Worm (Caenorhabditis elegans) whole organism, late embryonic: Measurements from ENCODE around the gene T04C12.1.
A peak's percentile ranks its signal among the peaks of the same experiment; 100 is the strongest.

Experiments used
- C08G9.2 ChIP-seq: sonication (generic microtip); optimal IDR thresholded peaks from 2 replicates; lab custom pipeline; 2016; ENCODE audit warnings: mild to moderate bottlenecking, missing genetic modification characterization, moderate library complexity, missing compliant biosample characterization
- F13H6.1 ChIP-seq: sonication (generic microtip); optimal IDR thresholded peaks from 2 replicates; lab custom pipeline; 2016; ENCODE audit warnings: missing genetic modification characterization, missing compliant biosample characterization
- K02D7.2 ChIP-seq: sonication (generic microtip); optimal IDR thresholded peaks from 2 replicates; lab custom pipeline; 2017; ENCODE audit warnings: mild to moderate bottlenecking, missing genetic modification characterization, missing compliant biosample characterization
- K09A11.1 ChIP-seq: sonication (generic microtip); optimal IDR thresholded peaks from 2 replicates; lab custom pipeline; 2017; ENCODE audit warnings: antibody characterized with exemption, mild to moderate bottlenecking, missing genetic modification characterization, missing compliant biosample characterization; ENCODE audit not compliant: insufficient read depth
- ahr-1 ChIP-seq: sonication (generic microtip); optimal IDR thresholded peaks from 2 replicates; lab custom pipeline; 2016; ENCODE audit warnings: missing genetic modification characterization, missing compliant biosample characterization
- ama-1 ChIP-seq: fragments of 150-350 bp; optimal IDR thresholded peaks from 2 replicates; lab custom pipeline; 2014
- ceh-14 ChIP-seq: sonication (generic microtip); optimal IDR thresholded peaks from 2 replicates; lab custom pipeline; 2016; ENCODE audit warnings: missing genotype, missing genetic modification characterization, missing compliant biosample characterization
- ceh-18 ChIP-seq: sonication (generic microtip); optimal IDR thresholded peaks from 2 replicates; lab custom pipeline; 2016; ENCODE audit warnings: missing genetic modification characterization, missing compliant biosample characterization
- ceh-19 ChIP-seq: fragments of 200-800 bp; sonication (Bioruptor generic); optimal IDR thresholded peaks from 2 replicates; lab custom pipeline; 2018; ENCODE audit warnings: mild to moderate bottlenecking, missing genetic modification characterization, missing compliant biosample characterization
- ceh-24 ChIP-seq: sonication (generic microtip); optimal IDR thresholded peaks from 2 replicates; lab custom pipeline; 2016; ENCODE audit warnings: mild to moderate bottlenecking, missing genetic modification characterization, missing compliant biosample characterization
- ceh-30 ChIP-seq: fragments of 150-350 bp; optimal IDR thresholded peaks from 2 replicates; lab custom pipeline; 2014; ENCODE audit warnings: missing biosample characterization, missing genetic modification characterization
- ceh-31 ChIP-seq: sonication (generic microtip); optimal IDR thresholded peaks from 2 replicates; lab custom pipeline; 2016; ENCODE audit warnings: missing genetic modification characterization, missing compliant biosample characterization
- ceh-34 ChIP-seq: sonication (generic microtip); optimal IDR thresholded peaks from 2 replicates; lab custom pipeline; 2016; ENCODE audit warnings: mild to moderate bottlenecking, missing genetic modification characterization, missing compliant biosample characterization
- ceh-48 ChIP-seq: sonication (generic microtip); optimal IDR thresholded peaks from 2 replicates; lab custom pipeline; 2016; ENCODE audit warnings: missing genetic modification characterization, inconsistent platforms, missing compliant biosample characterization
- dve-1 ChIP-seq: sonication (generic microtip); optimal IDR thresholded peaks from 2 replicates; lab custom pipeline; 2017; ENCODE audit warnings: antibody characterized with exemption, mild to moderate bottlenecking, missing genetic modification characterization, missing compliant biosample characterization
- elt-2 ChIP-seq: sonication (generic microtip); optimal IDR thresholded peaks from 2 replicates; lab custom pipeline; 2016; ENCODE audit warnings: missing genetic modification reagents, missing genetic modification characterization, missing compliant biosample characterization
- elt-4 ChIP-seq: sonication (generic microtip); optimal IDR thresholded peaks from 2 replicates; lab custom pipeline; 2016; ENCODE audit warnings: missing genetic modification characterization, missing compliant biosample characterization
- ets-4 ChIP-seq: sonication (generic microtip); optimal IDR thresholded peaks from 2 replicates; lab custom pipeline; 2016; ENCODE audit warnings: missing genetic modification characterization, missing compliant biosample characterization
- fax-1 ChIP-seq: sonication (generic microtip); optimal IDR thresholded peaks from 2 replicates; lab custom pipeline; 2016; ENCODE audit warnings: missing genotype, missing genetic modification characterization, missing compliant biosample characterization
- fkh-6 ChIP-seq: sonication (generic microtip); optimal IDR thresholded peaks from 2 replicates; lab custom pipeline; 2016; ENCODE audit warnings: missing genetic modification characterization, missing compliant biosample characterization
- gmeb-2 ChIP-seq: sonication (generic microtip); optimal IDR thresholded peaks from 2 replicates; lab custom pipeline; 2016; ENCODE audit warnings: missing genetic modification characterization, inconsistent platforms, missing compliant biosample characterization
- hlh-15 ChIP-seq: sonication (generic microtip); optimal IDR thresholded peaks from 2 replicates; lab custom pipeline; 2016; ENCODE audit warnings: missing genetic modification characterization, missing compliant biosample characterization
- hlh-30 ChIP-seq: sonication (generic microtip); optimal IDR thresholded peaks from 2 replicates; lab custom pipeline; 2017; ENCODE audit warnings: antibody characterized with exemption, missing genetic modification characterization, missing compliant biosample characterization; ENCODE audit not compliant: insufficient read depth
- hlh-6 ChIP-seq: sonication (generic microtip); optimal IDR thresholded peaks from 2 replicates; lab custom pipeline; 2016; ENCODE audit warnings: missing genotype, missing genetic modification characterization, missing compliant biosample characterization
- lim-6 ChIP-seq: sonication (generic microtip); optimal IDR thresholded peaks from 2 replicates; lab custom pipeline; 2016; ENCODE audit warnings: missing genetic modification characterization, missing compliant biosample characterization
- lin-11 ChIP-seq: fragments of 200-800 bp; sonication (Bioruptor generic); optimal IDR thresholded peaks from 2 replicates; lab custom pipeline; 2018; ENCODE audit warnings: mild to moderate bottlenecking, missing genetic modification characterization, missing compliant biosample characterization
- madf-2 ChIP-seq: sonication (generic microtip); optimal IDR thresholded peaks from 2 replicates; lab custom pipeline; 2017; ENCODE audit warnings: missing genetic modification characterization, missing compliant biosample characterization
- nhr-11 ChIP-seq: fragments of 150-350 bp; optimal IDR thresholded peaks from 2 replicates; lab custom pipeline; 2014; ENCODE audit warnings: missing biosample characterization, missing genetic modification characterization
- nhr-232 ChIP-seq: sonication (generic microtip); optimal IDR thresholded peaks from 2 replicates; lab custom pipeline; 2016; ENCODE audit warnings: missing genetic modification characterization, missing compliant biosample characterization
- pat-9 ChIP-seq: fragments of 200-800 bp; sonication (Bioruptor generic); optimal IDR thresholded peaks from 2 replicates; lab custom pipeline; 2018; ENCODE audit warnings: mild to moderate bottlenecking, missing genetic modification characterization, moderate library complexity, missing compliant biosample characterization
- pax-1 ChIP-seq: fragments of 150-350 bp; optimal IDR thresholded peaks from 2 replicates; lab custom pipeline; 2014; ENCODE audit warnings: missing biosample characterization, missing genetic modification characterization
- pha-2 ChIP-seq: sonication (generic microtip); optimal IDR thresholded peaks from 2 replicates; lab custom pipeline; 2017; ENCODE audit warnings: mild to moderate bottlenecking, missing genetic modification characterization, missing compliant biosample characterization
- pha-4 ChIP-seq: fragments of 150-350 bp; optimal IDR thresholded peaks from 2 replicates; lab custom pipeline; 2018; ENCODE audit warnings: missing biosample characterization, missing genetic modification reagents, missing genetic modification characterization
- pqm-1 ChIP-seq: sonication (generic microtip); optimal IDR thresholded peaks from 2 replicates; lab custom pipeline; 2016; ENCODE audit warnings: missing genetic modification characterization, missing compliant biosample characterization
- pros-1 ChIP-seq: fragments of 150-350 bp; optimal IDR thresholded peaks from 2 replicates; lab custom pipeline; 2014; ENCODE audit warnings: missing biosample characterization, missing genetic modification reagents, missing genetic modification characterization
- rnt-1 ChIP-seq: sonication (generic microtip); optimal IDR thresholded peaks from 2 replicates; lab custom pipeline; 2016; ENCODE audit warnings: missing genetic modification characterization, missing compliant biosample characterization
- sdc-2 ChIP-seq: sonication (generic microtip); optimal IDR thresholded peaks from 2 replicates; lab custom pipeline; 2016; ENCODE audit warnings: missing genotype, missing genetic modification characterization, missing compliant biosample characterization
- sox-2 ChIP-seq: fragments of 200-800 bp; sonication (Bioruptor generic); IDR thresholded peaks from 2 replicates; pipeline ENCODE4 v1.3.6; 2022; ENCODE audit warnings: missing genetic modification reagents, missing genetic modification characterization, missing compliant biosample characterization
- sox-4 ChIP-seq: sonication (generic microtip); optimal IDR thresholded peaks from 2 replicates; lab custom pipeline; 2017; ENCODE audit warnings: mild to moderate bottlenecking, missing genetic modification characterization, inconsistent platforms, missing compliant biosample characterization
- syd-9 ChIP-seq: sonication (generic microtip); optimal IDR thresholded peaks from 2 replicates; lab custom pipeline; 2016; ENCODE audit warnings: mild to moderate bottlenecking, missing genetic modification characterization, moderate library complexity, missing compliant biosample characterization
- tbx-7 ChIP-seq: sonication (generic microtip); optimal IDR thresholded peaks from 2 replicates; lab custom pipeline; 2016; ENCODE audit warnings: missing genotype, missing genetic modification characterization, missing compliant biosample characterization
- ttx-3 ChIP-seq: sonication (generic microtip); optimal IDR thresholded peaks from 2 replicates; lab custom pipeline; 2016; ENCODE audit warnings: missing genetic modification reagents, missing genetic modification characterization, missing compliant biosample characterization
- unc-3 ChIP-seq, 2 experiments: fragments of 200-800 bp in 1 of 2; sonication (Bioruptor generic) in 1 of 2; sonication (generic microtip) in 1 of 2; conservative IDR thresholded peaks in 1 of 2; optimal IDR thresholded peaks in 1 of 2; 2 replicates each; pipeline versions ENCODE4 v1.3.6 to Lab custom; 2016 to 2022; ENCODE audit warnings: missing compliant biosample characterization in 2 of 2, missing genetic modification characterization in 2 of 2, missing genetic modification reagents in 1 of 2
- unc-42 ChIP-seq: sonication (generic microtip); optimal IDR thresholded peaks from 2 replicates; lab custom pipeline; 2016; ENCODE audit warnings: missing genotype, missing genetic modification characterization, missing compliant biosample characterization
- unc-55 ChIP-seq: sonication (generic microtip); optimal IDR thresholded peaks from 2 replicates; lab custom pipeline; 2017; ENCODE audit warnings: missing biosample characterization, missing genetic modification reagents, missing genetic modification characterization
- zip-5 ChIP-seq: sonication (generic microtip); optimal IDR thresholded peaks from 2 replicates; lab custom pipeline; 2016; ENCODE audit warnings: missing genetic modification characterization, missing compliant biosample characterization
- ztf-16 ChIP-seq: sonication (generic microtip); optimal IDR thresholded peaks from 2 replicates; lab custom pipeline; 2017; ENCODE audit warnings: missing genetic modification characterization, missing compliant biosample characterization

The T04C12.1 gene

ce11 chrV:11034748-11035147, 24.3 kb downstream of the T04C12.1 start, which contains the start of gene pptr-2:
Gene pptr-2 (minus strand): TSS chrV:11034931.
- TF ChIP-seq zip-5 (tag; lab: Kevin White, UChicago), result no peak
- TF ChIP-seq unc-55 (GFP tag; lab: Kevin White, UChicago), result peak; percentile 92
- peak; percentile 32 for TF ChIP-seq rnt-1
- no peak for TF ChIP-seq sox-2 (GFP tag; lab: Robert Waterston, UW)

ce11 chrV:11033241-11033640, 25.8 kb downstream of the T04C12.1 start:
- TF ChIP-seq ceh-14 (tag; lab: Kevin White, UChicago) (no peak), hlh-6 (tag; lab: Kevin White, UChicago) (no peak), fax-1 (no peak), K09A11.1 (no peak), F13H6.1 (tag; lab: Kevin White, UChicago) (no peak), lin-11 (tag; lab: Kevin White, UChicago) (no peak), rnt-1 (no peak), zip-5 (tag; lab: Kevin White, UChicago) (no peak), madf-2 (tag; lab: Kevin White, UChicago) (no peak), hlh-15 (tag; lab: Kevin White, UChicago) (no peak), dve-1 (tag; lab: Kevin White, UChicago) (no peak), gmeb-2 (no peak), ztf-16 (tag; lab: Kevin White, UChicago) (no peak), ets-4 (no peak), nhr-11 (no peak), pqm-1 (tag; lab: Kevin White, UChicago) (no peak), pha-2 (tag; lab: Kevin White, UChicago) (no peak)

- TF ChIP-seq ceh-14 (tag; lab: Kevin White, UChicago) (no peak), C08G9.2 (tag; lab: Kevin White, UChicago) (no peak), pha-4 (tag; lab: Kevin White, UChicago) (no peak), ceh-18 (tag; lab: Kevin White, UChicago) (no peak), ceh-19 (GFP tag; lab: Kevin White, UChicago) (no peak), unc-3 (GFP tag; conservative IDR thresholded peaks at IDR 0.05; lab: Robert Waterston, UW) (no peak), unc-3 (tag; optimal IDR thresholded peaks at IDR 0.05; lab: Kevin White, UChicago) (no peak), elt-4 (tag; lab: Kevin White, UChicago) (no peak), sox-4 (tag; lab: Kevin White, UChicago) (no peak), ceh-34 (tag; lab: Kevin White, UChicago) (no peak), pat-9 (tag; lab: Kevin White, UChicago) (no peak), sdc-2 (tag; lab: Kevin White, UChicago) (no peak)
Observed at ce11 chrV:11030675-11031074, 28.4 kb downstream of the T04C12.1 start.

ce11 chrV:11029309-11029708, 29.8 kb downstream of the T04C12.1 start:
- TF ChIP-seq nhr-232 (tag; lab: Kevin White, UChicago), result no peak
- peak; percentile 12 for TF ChIP-seq lim-6 (tag; lab: Kevin White, UChicago)
- TF ChIP-seq nhr-11, result no peak
- TF ChIP-seq ceh-30, result no peak
- TF ChIP-seq ama-1 (lab: Kevin White, UChicago), result no peak
- TF ChIP-seq ceh-31 (tag; lab: Kevin White, UChicago), result peak; percentile 94
- TF ChIP-seq ceh-14 (tag; lab: Kevin White, UChicago), result peak; percentile 85
- peak; percentile 3 for TF ChIP-seq ttx-3 (tag; lab: Kevin White, UChicago)
- TF ChIP-seq ceh-24, result no peak
- peak; percentile 63 for TF ChIP-seq fkh-6 (tag; lab: Kevin White, UChicago)
- peak; percentile 50 for TF ChIP-seq ztf-16 (tag; lab: Kevin White, UChicago)
- no peak for TF ChIP-seq dve-1 (tag; lab: Kevin White, UChicago)
- no peak for TF ChIP-seq K02D7.2 (tag; lab: Kevin White, UChicago)
- peak; percentile 30 for TF ChIP-seq unc-42 (tag; lab: Kevin White, UChicago)
- no peak for TF ChIP-seq hlh-30 (tag; lab: Kevin White, UChicago)
- TF ChIP-seq rnt-1, result peak; percentile 83
- no peak for TF ChIP-seq pros-1 (tag; lab: Kevin White, UChicago)
- peak; percentile 91 for TF ChIP-seq tbx-7 (tag; lab: Kevin White, UChicago)
- TF ChIP-seq ets-4, result peak; percentile 89
- no peak for TF ChIP-seq syd-9
- peak; percentile 25 for TF ChIP-seq ahr-1 (tag; lab: Kevin White, UChicago)
- TF ChIP-seq ceh-48 (tag; lab: Kevin White, UChicago), result peak; percentile 52
- TF ChIP-seq pat-9 (tag; lab: Kevin White, UChicago), result no peak
- TF ChIP-seq hlh-6 (tag; lab: Kevin White, UChicago), result peak; percentile 59
- TF ChIP-seq fax-1, result peak; percentile 40
- peak; percentile 64 for TF ChIP-seq elt-2 (tag; lab: Kevin White, UChicago)
- TF ChIP-seq pax-1 (tag; lab: Kevin White, UChicago), result peak; percentile 11
- peak; percentile 47 for TF ChIP-seq ceh-34 (tag; lab: Kevin White, UChicago)
